Worm (Caenorhabditis elegans) whole organism, late embryonic: Measurements from ENCODE around the gene C36A4.10.
A peak's percentile ranks its signal among the peaks of the same experiment; 100 is the strongest.
"Not testable (repeated sequence)": the region's sequence is repeated elsewhere in the genome, so short reads cannot be mapped to it uniquely, and the experiment has no call there.

ENCODE experiments used
- C08G9.2 ChIP-seq: sonication (generic microtip); optimal IDR thresholded peaks from 2 replicates; lab custom pipeline; 2016; ENCODE audit warnings: mild to moderate bottlenecking, missing genetic modification characterization, moderate library complexity, missing compliant biosample characterization
- C38D4.7 ChIP-seq: fragments of 200-800 bp; sonication (Bioruptor generic); optimal IDR thresholded peaks from 2 replicates; lab custom pipeline; 2018; ENCODE audit warnings: mild to moderate bottlenecking, missing genetic modification characterization, moderate library complexity, missing compliant biosample characterization
- Y22D7AL.16 ChIP-seq: sonication (generic microtip); optimal IDR thresholded peaks from 2 replicates; lab custom pipeline; 2016; ENCODE audit warnings: missing genetic modification characterization, missing compliant biosample characterization
- ahr-1 ChIP-seq: sonication (generic microtip); optimal IDR thresholded peaks from 2 replicates; lab custom pipeline; 2016; ENCODE audit warnings: missing genetic modification characterization, missing compliant biosample characterization
- ama-1 ChIP-seq: fragments of 150-350 bp; optimal IDR thresholded peaks from 2 replicates; lab custom pipeline; 2014
- ceh-18 ChIP-seq: sonication (generic microtip); optimal IDR thresholded peaks from 2 replicates; lab custom pipeline; 2016; ENCODE audit warnings: missing genetic modification characterization, missing compliant biosample characterization
- ceh-19 ChIP-seq: fragments of 200-800 bp; sonication (Bioruptor generic); optimal IDR thresholded peaks from 2 replicates; lab custom pipeline; 2018; ENCODE audit warnings: mild to moderate bottlenecking, missing genetic modification characterization, missing compliant biosample characterization
- ceh-2 ChIP-seq: sonication (generic microtip); optimal IDR thresholded peaks from 2 replicates; lab custom pipeline; 2016; ENCODE audit warnings: missing genotype, missing genetic modification characterization, missing compliant biosample characterization
- ceh-31 ChIP-seq: sonication (generic microtip); optimal IDR thresholded peaks from 2 replicates; lab custom pipeline; 2016; ENCODE audit warnings: missing genetic modification characterization, missing compliant biosample characterization
- ceh-48 ChIP-seq: sonication (generic microtip); optimal IDR thresholded peaks from 2 replicates; lab custom pipeline; 2016; ENCODE audit warnings: missing genetic modification characterization, inconsistent platforms, missing compliant biosample characterization
- che-1 ChIP-seq: sonication (generic microtip); optimal IDR thresholded peaks from 2 replicates; lab custom pipeline; 2016; ENCODE audit warnings: mild to moderate bottlenecking, missing genetic modification characterization, missing compliant biosample characterization
- elt-2 ChIP-seq: sonication (generic microtip); optimal IDR thresholded peaks from 2 replicates; lab custom pipeline; 2016; ENCODE audit warnings: missing genetic modification reagents, missing genetic modification characterization, missing compliant biosample characterization
- elt-4 ChIP-seq: sonication (generic microtip); optimal IDR thresholded peaks from 2 replicates; lab custom pipeline; 2016; ENCODE audit warnings: missing genetic modification characterization, missing compliant biosample characterization
- ets-4 ChIP-seq: sonication (generic microtip); optimal IDR thresholded peaks from 2 replicates; lab custom pipeline; 2016; ENCODE audit warnings: missing genetic modification characterization, missing compliant biosample characterization
- eyg-1 ChIP-seq: sonication (generic microtip); optimal IDR thresholded peaks from 2 replicates; lab custom pipeline; 2016; ENCODE audit warnings: missing genotype, missing genetic modification characterization, missing compliant biosample characterization
- fax-1 ChIP-seq: sonication (generic microtip); optimal IDR thresholded peaks from 2 replicates; lab custom pipeline; 2016; ENCODE audit warnings: missing genotype, missing genetic modification characterization, missing compliant biosample characterization
- fkh-10 ChIP-seq: fragments of 150-350 bp; optimal IDR thresholded peaks from 2 replicates; lab custom pipeline; 2014; ENCODE audit warnings: missing biosample characterization, missing genetic modification reagents, missing genetic modification characterization
- fkh-6 ChIP-seq: sonication (generic microtip); optimal IDR thresholded peaks from 2 replicates; lab custom pipeline; 2016; ENCODE audit warnings: missing genetic modification characterization, missing compliant biosample characterization
- gmeb-2 ChIP-seq: sonication (generic microtip); optimal IDR thresholded peaks from 2 replicates; lab custom pipeline; 2016; ENCODE audit warnings: missing genetic modification characterization, inconsistent platforms, missing compliant biosample characterization
- hlh-13 ChIP-seq: fragments of 200-800 bp; sonication (Bioruptor generic); optimal IDR thresholded peaks from 2 replicates; lab custom pipeline; 2018; ENCODE audit warnings: mild to moderate bottlenecking, missing genetic modification characterization, missing compliant biosample characterization
- hlh-6 ChIP-seq: sonication (generic microtip); optimal IDR thresholded peaks from 2 replicates; lab custom pipeline; 2016; ENCODE audit warnings: missing genotype, missing genetic modification characterization, missing compliant biosample characterization
- hlh-8 ChIP-seq: sonication (generic microtip); optimal IDR thresholded peaks from 2 replicates; lab custom pipeline; 2016; ENCODE audit warnings: missing genotype, missing genetic modification characterization, missing compliant biosample characterization
- lim-6 ChIP-seq: sonication (generic microtip); optimal IDR thresholded peaks from 2 replicates; lab custom pipeline; 2016; ENCODE audit warnings: missing genetic modification characterization, missing compliant biosample characterization
- lin-11 ChIP-seq: fragments of 200-800 bp; sonication (Bioruptor generic); optimal IDR thresholded peaks from 2 replicates; lab custom pipeline; 2018; ENCODE audit warnings: mild to moderate bottlenecking, missing genetic modification characterization, missing compliant biosample characterization
- madf-2 ChIP-seq: sonication (generic microtip); optimal IDR thresholded peaks from 2 replicates; lab custom pipeline; 2017; ENCODE audit warnings: missing genetic modification characterization, missing compliant biosample characterization
- mec-3 ChIP-seq: sonication (generic microtip); optimal IDR thresholded peaks from 2 replicates; lab custom pipeline; 2016; ENCODE audit warnings: borderline replicate concordance, missing genetic modification characterization, missing compliant biosample characterization
- nhr-232 ChIP-seq: sonication (generic microtip); optimal IDR thresholded peaks from 2 replicates; lab custom pipeline; 2016; ENCODE audit warnings: missing genetic modification characterization, missing compliant biosample characterization
- npax-4 ChIP-seq: sonication (generic microtip); optimal IDR thresholded peaks from 2 replicates; lab custom pipeline; 2016; ENCODE audit warnings: missing genetic modification characterization, missing compliant biosample characterization
- pag-3 ChIP-seq: sonication (generic microtip); optimal IDR thresholded peaks from 2 replicates; lab custom pipeline; 2016; ENCODE audit warnings: missing compliant biosample characterization, missing genetic modification characterization, borderline replicate concordance
- pat-9 ChIP-seq: fragments of 200-800 bp; sonication (Bioruptor generic); optimal IDR thresholded peaks from 2 replicates; lab custom pipeline; 2018; ENCODE audit warnings: mild to moderate bottlenecking, missing genetic modification characterization, moderate library complexity, missing compliant biosample characterization
- pha-2 ChIP-seq: sonication (generic microtip); optimal IDR thresholded peaks from 2 replicates; lab custom pipeline; 2017; ENCODE audit warnings: mild to moderate bottlenecking, missing genetic modification characterization, missing compliant biosample characterization
- pha-4 ChIP-seq: fragments of 150-350 bp; optimal IDR thresholded peaks from 2 replicates; lab custom pipeline; 2018; ENCODE audit warnings: missing biosample characterization, missing genetic modification reagents, missing genetic modification characterization
- ref-2 ChIP-seq: sonication (generic microtip); optimal IDR thresholded peaks from 2 replicates; lab custom pipeline; 2016; ENCODE audit warnings: missing genetic modification characterization, missing compliant biosample characterization
- rnt-1 ChIP-seq: sonication (generic microtip); optimal IDR thresholded peaks from 2 replicates; lab custom pipeline; 2016; ENCODE audit warnings: missing genetic modification characterization, missing compliant biosample characterization
- sox-2 ChIP-seq: fragments of 200-800 bp; sonication (Bioruptor generic); IDR thresholded peaks from 2 replicates; pipeline ENCODE4 v1.3.6; 2022; ENCODE audit warnings: missing genetic modification reagents, missing genetic modification characterization, missing compliant biosample characterization
- syd-9 ChIP-seq: sonication (generic microtip); optimal IDR thresholded peaks from 2 replicates; lab custom pipeline; 2016; ENCODE audit warnings: mild to moderate bottlenecking, missing genetic modification characterization, moderate library complexity, missing compliant biosample characterization
- tbx-2 ChIP-seq: sonication (generic microtip); optimal IDR thresholded peaks from 2 replicates; lab custom pipeline; 2016; ENCODE audit warnings: missing genetic modification characterization, missing compliant biosample characterization
- tbx-7 ChIP-seq: sonication (generic microtip); optimal IDR thresholded peaks from 2 replicates; lab custom pipeline; 2016; ENCODE audit warnings: missing genotype, missing genetic modification characterization, missing compliant biosample characterization
- ttx-3 ChIP-seq: sonication (generic microtip); optimal IDR thresholded peaks from 2 replicates; lab custom pipeline; 2016; ENCODE audit warnings: missing genetic modification reagents, missing genetic modification characterization, missing compliant biosample characterization
- unc-3 ChIP-seq, 2 experiments: fragments of 200-800 bp in 1 of 2; sonication (Bioruptor generic) in 1 of 2; sonication (generic microtip) in 1 of 2; conservative IDR thresholded peaks in 1 of 2; optimal IDR thresholded peaks in 1 of 2; 2 replicates each; pipeline versions ENCODE4 v1.3.6 to Lab custom; 2016 to 2022; ENCODE audit warnings: missing compliant biosample characterization in 2 of 2, missing genetic modification characterization in 2 of 2, missing genetic modification reagents in 1 of 2
- unc-42 ChIP-seq: sonication (generic microtip); optimal IDR thresholded peaks from 2 replicates; lab custom pipeline; 2016; ENCODE audit warnings: missing genotype, missing genetic modification characterization, missing compliant biosample characterization
- unc-86 ChIP-seq: sonication (generic microtip); optimal IDR thresholded peaks from 2 replicates; lab custom pipeline; 2016; ENCODE audit warnings: missing genetic modification characterization, missing compliant biosample characterization
- ztf-16 ChIP-seq: sonication (generic microtip); optimal IDR thresholded peaks from 2 replicates; lab custom pipeline; 2017; ENCODE audit warnings: missing genetic modification characterization, missing compliant biosample characterization

C36A4.10 gene

ce11 chrIII:3840279-3840678 lies 9.0 kb upstream of the C36A4.10 start, which contains the start of gene C36A4.11:
Gene C36A4.11 (plus strand): TSS chrIII:3840579.
- TF ChIP-seq che-1, lim-6, ceh-31 (tag; lab: Kevin White, UChicago): not testable (repeated sequence)

- TF ChIP-seq pag-3 (tag; lab: Kevin White, UChicago) = no peak
- TF ChIP-seq elt-4 (tag; lab: Kevin White, UChicago) = no peak
- TF ChIP-seq unc-42 = no peak
- TF ChIP-seq ttx-3 (tag; lab: Kevin White, UChicago) = no peak
- TF ChIP-seq unc-86 = no peak
- no peak for TF ChIP-seq ets-4 (tag; lab: Kevin White, UChicago)
- no peak for TF ChIP-seq C38D4.7 (GFP tag; lab: Kevin White, UChicago)
- no peak for TF ChIP-seq pha-2 (tag; lab: Kevin White, UChicago)
- TF ChIP-seq ceh-2 (tag; lab: Kevin White, UChicago) = no peak
- no peak for TF ChIP-seq C08G9.2 (tag; lab: Kevin White, UChicago)
- TF ChIP-seq hlh-13 (GFP tag; lab: Kevin White, UChicago) = no peak
- TF ChIP-seq lin-11 (tag; lab: Kevin White, UChicago) = no peak
- no peak for TF ChIP-seq ceh-19
- no peak for TF ChIP-seq pat-9
Measured at ce11 chrIII:3839635-3840034, 8.4 kb upstream of the C36A4.10 start, which contains the start of gene cyp-25A3. Gene cyp-25A3 (minus strand): TSS chrIII:3839735.

ce11 chrIII:3834800-3835271 lies 3.6 kb upstream of the C36A4.10 start, which contains the start of gene cyp-25A2:
Gene cyp-25A2 (plus strand): TSS chrIII:3835221.
- TF ChIP-seq ztf-16 (tag; lab: Kevin White, UChicago) (no peak), elt-2 (tag; lab: Kevin White, UChicago) (peak; percentile 51)

ce11 chrIII:3832291-3832690 lies 1.0 kb upstream of the C36A4.10 start, which contains the start of gene cyp-25A1:
Gene cyp-25A1 (plus strand): TSS chrIII:3832591.
- no peak for TF ChIP-seq ama-1 (lab: Kevin White, UChicago)
- TF ChIP-seq tbx-7 (tag; lab: Kevin White, UChicago) = no peak
- no peak for TF ChIP-seq npax-4
- no peak for TF ChIP-seq ttx-3 (tag; lab: Kevin White, UChicago)
- TF ChIP-seq mec-3 = no peak
- no peak for TF ChIP-seq hlh-6 (tag; lab: Kevin White, UChicago)
- no peak for TF ChIP-seq unc-86
- TF ChIP-seq fax-1 (tag; lab: Kevin White, UChicago) = no peak
- no peak for TF ChIP-seq lin-11 (tag; lab: Kevin White, UChicago)
- TF ChIP-seq sox-2 (GFP tag; lab: Robert Waterston, UW) = no peak
- TF ChIP-seq pha-4 (tag; lab: Kevin White, UChicago) = no peak
- TF ChIP-seq ref-2 (tag; lab: Kevin White, UChicago) = no peak
- TF ChIP-seq gmeb-2 = no peak
- TF ChIP-seq ceh-18 (tag; lab: Kevin White, UChicago) = no peak
- TF ChIP-seq unc-3 (GFP tag; conservative IDR thresholded peaks at IDR 0.05; lab: Robert Waterston, UW) = no peak
- no peak for TF ChIP-seq unc-3 (tag; optimal IDR thresholded peaks at IDR 0.05; lab: Kevin White, UChicago)
- TF ChIP-seq hlh-8 (tag; lab: Kevin White, UChicago) = no peak
- no peak for TF ChIP-seq Y22D7AL.16 (tag; lab: Kevin White, UChicago)
- TF ChIP-seq tbx-2 (tag; lab: Kevin White, UChicago) = no peak
- TF ChIP-seq ztf-16 (tag; lab: Kevin White, UChicago) = no peak

ce11 chrIII:3831798-3832197 lies 517 bp upstream of the C36A4.10 start:
- TF ChIP-seq nhr-232 (tag; lab: Kevin White, UChicago) (no peak), ceh-31 (tag; lab: Kevin White, UChicago) (no peak), rnt-1 (tag; lab: Kevin White, UChicago) (no peak), fkh-6 (tag; lab: Kevin White, UChicago) (no peak), pha-2 (tag; lab: Kevin White, UChicago) (no peak), fkh-10 (GFP tag; lab: Kevin White, UChicago) (no peak), eyg-1 (tag; lab: Kevin White, UChicago) (no peak), madf-2 (tag; lab: Kevin White, UChicago) (no peak), ahr-1 (tag; lab: Kevin White, UChicago) (no peak), syd-9 (tag; lab: Kevin White, UChicago) (no peak), C38D4.7 (GFP tag; lab: Kevin White, UChicago) (no peak), ceh-48 (tag; lab: Kevin White, UChicago) (no peak), ceh-2 (tag; lab: Kevin White, UChicago) (no peak)
